Worm (Caenorhabditis elegans) whole organism, young adult: Measurements from ENCODE around the gene T10H9.1.

Source experiments
- K12H6.12 ChIP-seq: fragments of 200-800 bp; sonication (Bioruptor generic); optimal IDR thresholded peaks from 2 replicates; lab custom pipeline; 2018; ENCODE audit warnings: mild to moderate bottlenecking, missing genetic modification characterization, missing compliant biosample characterization
- ccch-3 ChIP-seq: fragments of 200-800 bp; sonication (Bioruptor generic); optimal IDR thresholded peaks from 2 replicates; lab custom pipeline; 2018; ENCODE audit warnings: mild to moderate bottlenecking, missing genetic modification characterization, missing compliant biosample characterization
- let-607 ChIP-seq, 2 experiments: fragments of 200-800 bp in 1 of 2; sonication (Bioruptor generic) in 1 of 2; sonication (generic microtip) in 1 of 2; optimal IDR thresholded peaks; 2 replicates each; lab custom pipeline; 2016 to 2018; ENCODE audit warnings: mild to moderate bottlenecking in 2 of 2, missing compliant biosample characterization in 2 of 2, missing genetic modification characterization in 2 of 2, moderate library complexity in 2 of 2, missing genotype in 1 of 2
- mcd-1 ChIP-seq: fragments of 200-800 bp; sonication (Bioruptor generic); IDR thresholded peaks from 2 replicates; pipeline ENCODE4 v1.3.6; 2022; ENCODE audit warnings: missing genetic modification reagents, missing genetic modification characterization, missing compliant biosample characterization
- nfya-1 ChIP-seq: sonication (generic microtip); optimal IDR thresholded peaks from 2 replicates; lab custom pipeline; 2017; ENCODE audit warnings: antibody characterized with exemption, missing compliant biosample characterization, missing genetic modification characterization, borderline replicate concordance; ENCODE audit not compliant: insufficient read depth
- nhr-90 ChIP-seq: sonication (generic microtip); optimal IDR thresholded peaks from 2 replicates; lab custom pipeline; 2016; ENCODE audit warnings: missing genotype, mild to moderate bottlenecking, missing genetic modification characterization, missing compliant biosample characterization
- sea-2 ChIP-seq: fragments of 200-800 bp; sonication (Bioruptor generic); IDR thresholded peaks from 2 replicates; pipeline ENCODE4 v1.3.6; 2022; ENCODE audit warnings: missing genetic modification characterization, missing compliant biosample characterization
- snpc-1.3 ChIP-seq: sonication (generic microtip); optimal IDR thresholded peaks from 2 replicates; lab custom pipeline; 2017; ENCODE audit warnings: missing genetic modification characterization, mild to moderate bottlenecking, missing compliant biosample characterization, antibody characterized with exemption, moderate library complexity, missing genotype, missing genetic modification reagents; ENCODE audit not compliant: insufficient read depth
- sptf-2 ChIP-seq: fragments of 200-800 bp; sonication (Bioruptor generic); optimal IDR thresholded peaks from 2 replicates; lab custom pipeline; 2018; ENCODE audit warnings: mild to moderate bottlenecking, missing genetic modification characterization, missing compliant biosample characterization
- tbx-9 ChIP-seq: sonication (generic microtip); optimal IDR thresholded peaks from 2 replicates; lab custom pipeline; 2016; ENCODE audit warnings: borderline replicate concordance, missing genetic modification characterization, inconsistent platforms, missing compliant biosample characterization
- unc-62 ChIP-seq: fragments of 150-350 bp; optimal IDR thresholded peaks from 2 replicates; lab custom pipeline; 2014; ENCODE audit warnings: missing biosample characterization, missing genetic modification reagents, missing genetic modification characterization
- ztf-26 ChIP-seq: sonication (generic microtip); optimal IDR thresholded peaks from 2 replicates; lab custom pipeline; 2017; ENCODE audit warnings: missing genetic modification characterization, missing compliant biosample characterization
- ztf-3 ChIP-seq: fragments of 200-800 bp; sonication (Bioruptor generic); optimal IDR thresholded peaks from 2 replicates; lab custom pipeline; 2018; ENCODE audit warnings: mild to moderate bottlenecking, missing genetic modification characterization, missing compliant biosample characterization

- no peak for TF ChIP-seq K12H6.12
- TF ChIP-seq nhr-90: peak; percentile 12
- TF ChIP-seq unc-62: no peak
- TF ChIP-seq ccch-3 (GFP tag; lab: Kevin White, UChicago): no peak
- no peak for TF ChIP-seq sea-2 (GFP tag; lab: Robert Waterston, UW)
- TF ChIP-seq snpc-1.3 (tag; lab: Kevin White, UChicago): no peak
- TF ChIP-seq sptf-2 (GFP tag; lab: Kevin White, UChicago): no peak
- no peak for TF ChIP-seq tbx-9 (tag; lab: Kevin White, UChicago)
- TF ChIP-seq nfya-1: no peak
- no peak for TF ChIP-seq ztf-3
- peak in 1 of 2 experiments; percentile 57 for TF ChIP-seq let-607 (tag; optimal IDR thresholded peaks at IDR 0.05; lab: Kevin White, UChicago)
- no peak; the same call in 1 of the 2 replicates for TF ChIP-seq mcd-1 (GFP tag; lab: Robert Waterston, UW)
- no peak for TF ChIP-seq ztf-26 (tag; lab: Kevin White, UChicago)
Measured at ce11 chrV:6614152-6614734, 35.2 kb upstream of the T10H9.1 start, which contains the start of gene cpr-4.
